Worm (Caenorhabditis elegans) whole organism, L4/young adult: Measurements from ENCODE around the gene Y32G9A.3.

Source experiments
- W03F9.2 ChIP-seq: fragments of 150-350 bp; optimal IDR thresholded peaks from 2 replicates; lab custom pipeline; 2014; ENCODE audit warnings: missing biosample characterization, missing genetic modification characterization
- him-1 ChIP-seq: sonication (generic microtip); optimal IDR thresholded peaks from 2 replicates; lab custom pipeline; 2016; ENCODE audit warnings: missing genotype, missing genetic modification reagents, missing genetic modification characterization, missing compliant biosample characterization

DNA sequence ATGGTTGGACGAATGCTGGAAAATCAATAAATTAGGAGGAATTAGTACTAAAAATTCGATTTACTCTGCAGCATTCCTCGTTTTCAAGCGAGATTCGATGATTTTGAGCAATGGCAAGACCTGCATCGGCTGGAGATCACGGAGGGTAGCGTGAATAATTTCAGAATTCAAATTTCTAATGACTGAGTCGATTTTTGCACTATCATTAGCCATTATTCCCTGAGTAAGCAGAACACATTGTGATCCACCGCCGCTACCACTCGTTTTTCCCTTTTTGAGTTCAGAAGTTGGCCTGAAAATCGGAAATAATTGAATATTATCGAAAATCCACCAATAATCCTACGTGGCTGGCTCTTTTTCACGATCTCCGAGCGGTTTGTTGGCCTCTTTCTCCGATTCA is 43.2 kb upstream of the Y32G9A.3 start:
- TF ChIP-seq him-1 (no peak), W03F9.2 (tag; lab: Kevin White, UChicago) (no peak)
